Worm (Caenorhabditis elegans): ENCODE measurements around the gene F29A7.6.
A peak's percentile ranks its signal among the peaks of the same experiment; 100 is the strongest.

The F29A7.6 gene

ce11 chrII:2783380-2783779 is 31.0 kb upstream of the F29A7.6 start:
- TF ChIP-seq T26A5.8 (tag; optimal IDR thresholded peaks at IDR 0.05): no peak
- peak; percentile 63; the same call in 1 of the 2 replicates for TF ChIP-seq egrh-3 (GFP tag; IDR thresholded peaks at IDR 0.05)
- TF ChIP-seq lin-40 (tag; optimal IDR thresholded peaks at IDR 0.05): no peak
- TF ChIP-seq sdz-38 (tag; optimal IDR thresholded peaks at IDR 0.05): no peak
- TF ChIP-seq rec-8 (tag; optimal IDR thresholded peaks at IDR 0.05): no peak
- TF ChIP-seq snpc-3.4 (tag; optimal IDR thresholded peaks at IDR 0.05): no peak
- TF ChIP-seq ztf-6 (GFP tag; IDR thresholded peaks at IDR 0.05): no peak
- no peak for TF ChIP-seq madf-10 (tag; optimal IDR thresholded peaks at IDR 0.05)
- TF ChIP-seq zfh-2 (GFP tag; conservative IDR thresholded peaks at IDR 0.05): peak; percentile 73
- TF ChIP-seq Y53F4B.3 (GFP tag; IDR thresholded peaks at IDR 0.05): no peak
- TF ChIP-seq F57C9.4 (tag; optimal IDR thresholded peaks at IDR 0.05): no peak
- TF ChIP-seq zim-3 (tag; optimal IDR thresholded peaks at IDR 0.05): no peak
- TF ChIP-seq let-526 (GFP tag; IDR thresholded peaks at IDR 0.05): no peak
- TF ChIP-seq ceh-27 (GFP tag; optimal IDR thresholded peaks at IDR 0.05): no peak

ce11 chrII:2781355-2781754 is 28.9 kb upstream of the F29A7.6 start, which contains the start of gene F08D12.2:
TSS of gene F08D12.2 (plus strand) at chrII:2781655.
- TF ChIP-seq mcd-1 (GFP tag; IDR thresholded peaks at IDR 0.05) (no peak), ceh-40 (GFP tag; IDR thresholded peaks at IDR 0.05) (no peak), ceh-100 (GFP tag; IDR thresholded peaks at IDR 0.05) (no peak), K12H6.12 (tag; optimal IDR thresholded peaks at IDR 0.05) (no peak), rcor-1 (GFP tag; IDR thresholded peaks at IDR 0.05) (no peak), attf-6 (GFP tag; IDR thresholded peaks at IDR 0.05) (no peak), lin-35 (GFP tag; optimal IDR thresholded peaks at IDR 0.05) (no peak)

ce11 chrII:2780804-2781203 is 28.4 kb upstream of the F29A7.6 start:
- TF ChIP-seq madf-10 (tag; optimal IDR thresholded peaks at IDR 0.05) (no peak), snpc-3.4 (tag; optimal IDR thresholded peaks at IDR 0.05) (no peak), lag-1 (GFP tag; IDR thresholded peaks at IDR 0.05) (no peak), ccch-3 (GFP tag; optimal IDR thresholded peaks at IDR 0.05) (no peak), lin-54 (GFP tag; optimal IDR thresholded peaks at IDR 0.05) (no peak), zfh-2 (GFP tag; conservative IDR thresholded peaks at IDR 0.05) (peak; percentile 50), Y56A3A.18 (GFP tag; IDR thresholded peaks at IDR 0.05) (no peak)

DNA sequence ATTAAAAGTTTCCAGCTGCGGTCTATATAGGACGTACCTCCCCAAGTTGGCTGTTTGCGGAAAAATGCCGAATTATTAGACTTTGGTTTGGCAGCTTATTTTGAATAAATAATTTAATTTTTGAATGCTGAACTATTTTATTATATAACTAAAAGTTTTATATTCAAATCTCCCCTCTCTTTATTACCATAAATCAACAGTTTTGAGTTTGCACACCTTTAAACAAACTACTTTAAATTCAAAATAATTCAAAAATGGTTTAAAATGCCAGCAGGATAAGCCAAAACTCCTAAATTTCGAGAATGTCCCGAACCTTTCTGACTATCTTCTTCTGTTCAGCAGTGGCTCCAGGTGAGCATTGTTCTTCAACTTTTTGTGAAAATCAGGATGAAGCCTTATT is 26.8 kb upstream of the F29A7.6 start, which contains the start of gene F08D12.3:
Gene F08D12.3, plus strand, starts transcription at position 301 of the 400 bp plus-strand sequence.
- TF ChIP-seq akir-1 (GFP tag; optimal IDR thresholded peaks at IDR 0.05) (no peak), T07F8.4 (tag; optimal IDR thresholded peaks at IDR 0.05) (no peak), Y56A3A.18 (GFP tag; IDR thresholded peaks at IDR 0.05) (no peak), Y67H2A.10 (GFP tag; conservative IDR thresholded peaks at IDR 0.05) (no peak), rec-8 (tag; optimal IDR thresholded peaks at IDR 0.05) (no peak), pha-4 (tag; optimal IDR thresholded peaks at IDR 0.05) (no peak), cebp-1 (GFP tag; IDR thresholded peaks at IDR 0.05) (no peak), cebp-1 (tag; optimal IDR thresholded peaks at IDR 0.05) (no peak), nfya-1 (tag; optimal IDR thresholded peaks at IDR 0.05; ENCODE audit: borderline replicate concordance, insufficient read depth) (no peak), nfya-2 (GFP tag; IDR thresholded peaks at IDR 0.05) (no peak), B0035.1 (tag; optimal IDR thresholded peaks at IDR 0.05) (no peak), egrh-3 (GFP tag; IDR thresholded peaks at IDR 0.05) (no peak), ztf-22 (GFP tag; optimal IDR thresholded peaks at IDR 0.05) (no peak), B0336.3 (GFP tag; IDR thresholded peaks at IDR 0.05) (no peak), F55B11.4 (tag; optimal IDR thresholded peaks at IDR 0.05; ENCODE audit: borderline replicate concordance, insufficient read depth) (no peak), lin-40 (tag; optimal IDR thresholded peaks at IDR 0.05) (no peak)
